Worm (Caenorhabditis elegans) whole organism, young adult: Measurements from ENCODE around the gene srd-12.

ENCODE experiments used
- B0336.3 ChIP-seq: fragments of 200-800 bp; sonication (Bioruptor generic); IDR thresholded peaks from 2 replicates; pipeline ENCODE4 v1.3.6; 2022; ENCODE audit warnings: missing genetic modification characterization, missing compliant biosample characterization
- C17E4.6 ChIP-seq: fragments of 200-800 bp; sonication (Bioruptor generic); IDR thresholded peaks from 2 replicates; pipeline ENCODE4 v1.3.6; 2022; ENCODE audit warnings: missing genetic modification reagents, missing genetic modification characterization, missing compliant biosample characterization
- D2030.7 ChIP-seq: fragments of 200-800 bp; sonication (Bioruptor generic); IDR thresholded peaks from 2 replicates; pipeline ENCODE4 v1.3.6; 2022; ENCODE audit warnings: missing genetic modification reagents, missing genetic modification characterization, missing compliant biosample characterization
- F37B4.10 ChIP-seq: fragments of 200-800 bp; sonication (Bioruptor generic); IDR thresholded peaks from 2 replicates; pipeline ENCODE4 v1.3.6; 2022; ENCODE audit warnings: missing genetic modification characterization, missing compliant biosample characterization
- F39B2.1 ChIP-seq: fragments of 200-800 bp; sonication (Bioruptor generic); IDR thresholded peaks from 2 replicates; pipeline ENCODE4 v1.3.6; 2022; ENCODE audit warnings: missing genetic modification reagents, missing genetic modification characterization, missing compliant biosample characterization
- F49E8.2 ChIP-seq: sonication (generic microtip); optimal IDR thresholded peaks from 3 replicates; lab custom pipeline; 2017; ENCODE audit warnings: missing genetic modification characterization, mild to moderate bottlenecking, missing compliant biosample characterization, antibody characterized with exemption, moderate library complexity; ENCODE audit not compliant: insufficient read depth
- F52B5.7 ChIP-seq: sonication (generic microtip); optimal IDR thresholded peaks from 2 replicates; lab custom pipeline; 2016; ENCODE audit warnings: mild to moderate bottlenecking, missing genetic modification characterization, missing compliant biosample characterization
- F57A8.1 ChIP-seq: fragments of 200-800 bp; sonication (Bioruptor generic); optimal IDR thresholded peaks from 2 replicates; lab custom pipeline; 2018; ENCODE audit warnings: mild to moderate bottlenecking, missing genetic modification characterization, moderate library complexity, missing compliant biosample characterization
- F57C9.4 ChIP-seq: sonication (generic microtip); optimal IDR thresholded peaks from 2 replicates; lab custom pipeline; 2017; ENCODE audit warnings: mild to moderate bottlenecking, missing genetic modification characterization, missing compliant biosample characterization
- K11D2.4 ChIP-seq: fragments of 200-800 bp; sonication (Bioruptor generic); IDR thresholded peaks from 2 replicates; pipeline ENCODE4 v1.3.6; 2022; ENCODE audit warnings: missing genetic modification reagents, missing genetic modification characterization, missing compliant biosample characterization
- T07F8.4 ChIP-seq: sonication (generic microtip); optimal IDR thresholded peaks from 2 replicates; lab custom pipeline; 2016; ENCODE audit warnings: mild to moderate bottlenecking, missing genetic modification characterization, moderate library complexity, missing compliant biosample characterization
- aptf-3 ChIP-seq: fragments of 200-800 bp; sonication (Bioruptor generic); IDR thresholded peaks from 2 replicates; pipeline ENCODE4 v1.3.6; 2022; ENCODE audit warnings: missing genetic modification characterization, missing compliant biosample characterization
- atf-7 ChIP-seq: sonication (generic microtip); optimal IDR thresholded peaks from 2 replicates; lab custom pipeline; 2017; ENCODE audit warnings: mild to moderate bottlenecking, missing genetic modification characterization, missing compliant biosample characterization
- athp-1 ChIP-seq: sonication (generic microtip); optimal IDR thresholded peaks from 2 replicates; lab custom pipeline; 2017; ENCODE audit warnings: mild to moderate bottlenecking, missing genetic modification characterization, missing compliant biosample characterization
- bed-1 ChIP-seq: fragments of 200-800 bp; sonication (Bioruptor generic); IDR thresholded peaks from 2 replicates; pipeline ENCODE4 v1.3.6; 2022; ENCODE audit warnings: missing genetic modification reagents, missing genetic modification characterization, missing compliant biosample characterization
- ceh-58 ChIP-seq: fragments of 200-800 bp; sonication (Bioruptor generic); IDR thresholded peaks from 2 replicates; pipeline ENCODE4 v1.3.6; 2022; ENCODE audit warnings: missing genetic modification characterization, missing compliant biosample characterization
- ceh-79 ChIP-seq: sonication (generic microtip); optimal IDR thresholded peaks from 2 replicates; lab custom pipeline; 2017; ENCODE audit warnings: mild to moderate bottlenecking, missing genetic modification characterization, missing compliant biosample characterization
- ceh-91 ChIP-seq: fragments of 200-800 bp; sonication (Bioruptor generic); IDR thresholded peaks from 2 replicates; pipeline ENCODE4 v1.3.6; 2022; ENCODE audit warnings: missing genetic modification reagents, missing genetic modification characterization, missing compliant biosample characterization
- chd-7 ChIP-seq: sonication (generic microtip); optimal IDR thresholded peaks from 2 replicates; lab custom pipeline; 2016; ENCODE audit warnings: mild to moderate bottlenecking, missing genetic modification characterization, moderate library complexity, missing compliant biosample characterization
- die-1 ChIP-seq: sonication (generic microtip); optimal IDR thresholded peaks from 2 replicates; lab custom pipeline; 2016; ENCODE audit warnings: missing genotype, mild to moderate bottlenecking, missing genetic modification characterization, missing compliant biosample characterization
- dpl-1 ChIP-seq: fragments of 150-350 bp; optimal IDR thresholded peaks from 2 replicates; lab custom pipeline; 2014; ENCODE audit warnings: missing biosample characterization, missing genetic modification reagents, missing genetic modification characterization
- egl-18 ChIP-seq: fragments of 200-800 bp; sonication (Bioruptor generic); IDR thresholded peaks from 2 replicates; pipeline ENCODE4 v1.3.6; 2022; ENCODE audit warnings: missing genetic modification reagents, missing genetic modification characterization, missing compliant biosample characterization
- egrh-3 ChIP-seq: fragments of 200-800 bp; sonication (Bioruptor generic); IDR thresholded peaks from 2 replicates; pipeline ENCODE4 v1.3.6; 2022; ENCODE audit warnings: missing genetic modification reagents, missing genetic modification characterization, missing compliant biosample characterization
- ets-4 ChIP-seq: fragments of 200-800 bp; sonication (Bioruptor generic); optimal IDR thresholded peaks from 2 replicates; lab custom pipeline; 2018; ENCODE audit warnings: mild to moderate bottlenecking, missing genetic modification characterization, missing compliant biosample characterization
- him-1 ChIP-seq: sonication (generic microtip); optimal IDR thresholded peaks from 2 replicates; lab custom pipeline; 2016; ENCODE audit warnings: missing genotype, missing genetic modification reagents, missing genetic modification characterization, missing compliant biosample characterization
- hlh-26 ChIP-seq: fragments of 200-800 bp; sonication (Bioruptor generic); conservative IDR thresholded peaks from 2 replicates; pipeline ENCODE4 v1.3.6; 2022; ENCODE audit warnings: missing genetic modification reagents, missing genetic modification characterization, missing compliant biosample characterization
- hmg-20 ChIP-seq: fragments of 200-800 bp; sonication (Bioruptor generic); IDR thresholded peaks from 2 replicates; pipeline ENCODE4 v1.3.6; 2022; ENCODE audit warnings: missing genetic modification reagents, missing genetic modification characterization, missing compliant biosample characterization
- let-607 ChIP-seq, 2 experiments: fragments of 200-800 bp in 1 of 2; sonication (Bioruptor generic) in 1 of 2; sonication (generic microtip) in 1 of 2; optimal IDR thresholded peaks; 2 replicates each; lab custom pipeline; 2016 to 2018; ENCODE audit warnings: mild to moderate bottlenecking in 2 of 2, missing compliant biosample characterization in 2 of 2, missing genetic modification characterization in 2 of 2, moderate library complexity in 2 of 2, missing genotype in 1 of 2
- lsy-27 ChIP-seq: sonication (generic microtip); optimal IDR thresholded peaks from 2 replicates; lab custom pipeline; 2017; ENCODE audit warnings: missing genetic modification characterization, mild to moderate bottlenecking, missing compliant biosample characterization, antibody characterized with exemption, missing genotype, borderline replicate concordance; ENCODE audit not compliant: insufficient read depth
- madf-10 ChIP-seq: sonication (generic microtip); optimal IDR thresholded peaks from 2 replicates; lab custom pipeline; 2016; ENCODE audit warnings: mild to moderate bottlenecking, missing genetic modification characterization, missing compliant biosample characterization
- madf-6 ChIP-seq: fragments of 200-800 bp; sonication (Bioruptor generic); IDR thresholded peaks from 2 replicates; pipeline ENCODE4 v1.3.6; 2022; ENCODE audit warnings: missing genetic modification reagents, missing genetic modification characterization, missing compliant biosample characterization
- madf-8 ChIP-seq: fragments of 200-800 bp; sonication (Bioruptor generic); conservative IDR thresholded peaks from 2 replicates; pipeline ENCODE4 v1.3.6; 2022; ENCODE audit warnings: missing genetic modification reagents, missing genetic modification characterization, missing compliant biosample characterization
- mcd-1 ChIP-seq: fragments of 200-800 bp; sonication (Bioruptor generic); IDR thresholded peaks from 2 replicates; pipeline ENCODE4 v1.3.6; 2022; ENCODE audit warnings: missing genetic modification reagents, missing genetic modification characterization, missing compliant biosample characterization
- mel-28 ChIP-seq: sonication (generic microtip); optimal IDR thresholded peaks from 2 replicates; lab custom pipeline; 2016; ENCODE audit warnings: borderline replicate concordance, mild to moderate bottlenecking, missing genetic modification characterization, missing compliant biosample characterization
- nhr-179 ChIP-seq: sonication (generic microtip); optimal IDR thresholded peaks from 2 replicates; lab custom pipeline; 2016; ENCODE audit warnings: mild to moderate bottlenecking, missing genetic modification characterization, missing compliant biosample characterization
- nhr-27 ChIP-seq: fragments of 200-800 bp; sonication (Bioruptor generic); optimal IDR thresholded peaks from 2 replicates; lab custom pipeline; 2018; ENCODE audit warnings: mild to moderate bottlenecking, missing genetic modification characterization, moderate library complexity, missing compliant biosample characterization
- nhr-90 ChIP-seq: sonication (generic microtip); optimal IDR thresholded peaks from 2 replicates; lab custom pipeline; 2016; ENCODE audit warnings: missing genotype, mild to moderate bottlenecking, missing genetic modification characterization, missing compliant biosample characterization
- pbrm-1 ChIP-seq: fragments of 200-800 bp; sonication (Bioruptor generic); IDR thresholded peaks from 2 replicates; pipeline ENCODE4 v1.3.6; 2022; ENCODE audit warnings: missing genetic modification reagents, missing genetic modification characterization, missing compliant biosample characterization
- pha-4 ChIP-seq: fragments of 150-350 bp; sonication (generic microtip); optimal IDR thresholded peaks from 2 replicates; lab custom pipeline; 2014; ENCODE audit warnings: missing biosample characterization, missing genetic modification reagents, missing genetic modification characterization
- rec-8 ChIP-seq, 2 experiments: sonication (generic microtip); optimal IDR thresholded peaks; 2 replicates each; lab custom pipeline; 2016; ENCODE audit warnings: mild to moderate bottlenecking in 2 of 2, missing genetic modification characterization in 2 of 2, missing genetic modification reagents in 2 of 2, missing genotype in 2 of 2, missing biosample characterization in 1 of 2, missing compliant biosample characterization in 1 of 2, moderate library complexity in 1 of 2
- repo-1 ChIP-seq: sonication (generic microtip); optimal IDR thresholded peaks from 2 replicates; lab custom pipeline; 2017; ENCODE audit warnings: mild to moderate bottlenecking, missing genetic modification characterization, missing compliant biosample characterization
- rpc-1 ChIP-seq, 2 experiments: fragments of 150-350 bp in 1 of 2; sonication (generic microtip) in 1 of 2; optimal IDR thresholded peaks; 2 replicates each; lab custom pipeline; 2014 to 2018; ENCODE audit warnings: missing biosample characterization in 1 of 2, missing genetic modification characterization in 1 of 2, missing genetic modification reagents in 1 of 2, missing genotype in 1 of 2
- snpc-4 ChIP-seq, 5 experiments: fragments of 150-350 bp in 1 of 5; sonication (generic microtip) in 4 of 5; optimal IDR thresholded peaks; 2 replicates each; lab custom pipeline; 2014 to 2018; ENCODE audit warnings: missing genetic modification characterization in 5 of 5, missing biosample characterization in 3 of 5, antibody characterized with exemption in 2 of 5, mild to moderate bottlenecking in 2 of 5, missing compliant biosample characterization in 2 of 5, missing genotype in 2 of 5, moderate library complexity in 2 of 5, missing genetic modification reagents in 1 of 5
- unc-62 ChIP-seq: fragments of 150-350 bp; optimal IDR thresholded peaks from 2 replicates; lab custom pipeline; 2014; ENCODE audit warnings: missing biosample characterization, missing genetic modification reagents, missing genetic modification characterization
- zim-3 ChIP-seq: sonication (generic microtip); optimal IDR thresholded peaks from 2 replicates; lab custom pipeline; 2017; ENCODE audit warnings: mild to moderate bottlenecking, missing genetic modification characterization, moderate library complexity, missing compliant biosample characterization
- ztf-26 ChIP-seq: sonication (generic microtip); optimal IDR thresholded peaks from 2 replicates; lab custom pipeline; 2017; ENCODE audit warnings: missing genetic modification characterization, missing compliant biosample characterization
- ztf-3 ChIP-seq: fragments of 200-800 bp; sonication (Bioruptor generic); optimal IDR thresholded peaks from 2 replicates; lab custom pipeline; 2018; ENCODE audit warnings: mild to moderate bottlenecking, missing genetic modification characterization, missing compliant biosample characterization
- ztf-6 ChIP-seq: fragments of 200-800 bp; sonication (Bioruptor generic); IDR thresholded peaks from 2 replicates; pipeline ENCODE4 v1.3.6; 2022; ENCODE audit warnings: missing genetic modification reagents, missing genetic modification characterization, missing compliant biosample characterization

The srd-12 gene

DNA sequence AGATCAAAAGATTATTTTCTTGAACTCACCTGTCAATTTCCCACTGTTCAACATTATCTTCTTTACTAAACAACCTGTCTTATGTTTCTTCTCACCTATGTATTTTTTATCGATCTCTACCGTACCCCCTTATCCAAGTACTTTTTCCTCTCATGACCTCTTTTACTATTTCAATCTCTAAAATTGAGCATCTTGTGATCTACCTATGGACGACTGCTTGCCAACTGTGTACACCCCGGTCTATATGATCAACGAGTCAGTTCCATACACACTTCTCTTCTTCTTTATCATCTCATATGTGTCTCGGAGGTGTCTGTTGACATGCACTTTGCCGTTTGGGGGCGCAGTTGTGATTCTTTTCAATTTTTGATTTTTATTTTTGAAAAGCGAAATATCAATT lies 39.9 kb downstream of the srd-12 start (continued):
- TF ChIP-seq ceh-58 (GFP tag; lab: Robert Waterston, UW) (no peak), unc-62 (no peak), ztf-6 (no peak), die-1 (tag; lab: Kevin White, UChicago) (no peak), chd-7 (tag; lab: Kevin White, UChicago) (no peak), F52B5.7 (no peak), F57A8.1 (GFP tag; lab: Kevin White, UChicago) (no peak), aptf-3 (GFP tag; lab: Robert Waterston, UW) (no peak), F57C9.4 (tag; lab: Kevin White, UChicago) (no peak), T07F8.4 (tag; lab: Kevin White, UChicago) (no peak), D2030.7 (GFP tag; lab: Robert Waterston, UW) (no peak), madf-10 (tag; lab: Kevin White, UChicago) (peak; percentile 17), K11D2.4 (GFP tag; lab: Robert Waterston, UW) (no peak), ets-4 (GFP tag; lab: Kevin White, UChicago) (peak; percentile 6), atf-7 (no peak), athp-1 (tag; lab: Kevin White, UChicago) (no peak), him-1 (tag; lab: Kevin White, UChicago) (no peak), F49E8.2 (tag; lab: Kevin White, UChicago) (no peak), ztf-3 (no peak), zim-3 (no peak), pha-4 (tag; lab: Kevin White, UChicago) (peak; percentile 9), egrh-3 (GFP tag; lab: Robert Waterston, UW) (no peak), madf-6 (GFP tag; lab: Robert Waterston, UW) (no peak), hmg-20 (no peak), F39B2.1 (GFP tag; lab: Robert Waterston, UW) (no peak), bed-1 (GFP tag; lab: Robert Waterston, UW) (no peak), mcd-1 (GFP tag; lab: Robert Waterston, UW) (no peak), egl-18 (GFP tag; lab: Robert Waterston, UW) (no peak), repo-1 (tag; lab: Kevin White, UChicago) (no peak), C17E4.6 (GFP tag; lab: Robert Waterston, UW) (no peak), pbrm-1 (GFP tag; lab: Robert Waterston, UW) (no peak), nhr-90 (tag; lab: Kevin White, UChicago) (peak; percentile 21), snpc-4 (GFP tag; optimal IDR thresholded peaks at IDR 0.05; lab: Kevin White, UChicago) (no peak), snpc-4 (tag; optimal IDR thresholded peaks at IDR 0.05; lab: Kevin White, UChicago) (peak in 1 of 4 experiments; percentile 16), ceh-91 (GFP tag; lab: Robert Waterston, UW) (no peak), F37B4.10 (GFP tag; lab: Robert Waterston, UW) (no peak), B0336.3 (GFP tag; lab: Robert Waterston, UW) (0 out of 2 replicates have a peak, but pooled peaks have one; percentile 26), lsy-27 (tag; lab: Kevin White, UChicago) (no peak), nhr-27 (tag; lab: Kevin White, UChicago) (no peak), ceh-79 (no peak), hlh-26 (GFP tag; lab: Robert Waterston, UW) (no peak), mel-28 (tag; lab: Kevin White, UChicago) (no peak), ztf-26 (no peak), dpl-1 (GFP tag; lab: Kevin White, UChicago) (no peak), nhr-179 (tag; lab: Kevin White, UChicago) (no peak), rpc-1 (optimal IDR thresholded peaks at IDR 0.05; lab: Kevin White, UChicago) (no peak), rpc-1 (tag; optimal IDR thresholded peaks at IDR 0.05; lab: Kevin White, UChicago) (no peak), rec-8 (tag; optimal IDR thresholded peaks at IDR 0.05; lab: Kevin White, UChicago) (no peak), let-607 (tag; optimal IDR thresholded peaks at IDR 0.05; lab: Kevin White, UChicago) (peak; percentile 78 to 86), madf-8 (GFP tag; lab: Robert Waterston, UW) (no peak)
